Worm (Caenorhabditis elegans) whole organism, L4 larva: Measurements from ENCODE around the gene F28H7.3.

Experiments
- F44E2.7 ChIP-seq: fragments of 200-800 bp; sonication (Bioruptor generic); IDR thresholded peaks from 2 replicates; pipeline ENCODE4 v2.1.2; 2022; ENCODE audit warnings: missing genetic modification characterization, missing compliant biosample characterization
- ces-1 ChIP-seq: fragments of 150-350 bp; sonication (generic microtip); optimal IDR thresholded peaks from 4 replicates; lab custom pipeline; 2014; ENCODE audit warnings: missing biosample characterization, missing genetic modification reagents, missing genetic modification characterization
- skn-1 ChIP-seq: fragments of 150-350 bp; optimal IDR thresholded peaks from 2 replicates; lab custom pipeline; 2014; ENCODE audit warnings: missing biosample characterization, missing genetic modification characterization

DNA sequence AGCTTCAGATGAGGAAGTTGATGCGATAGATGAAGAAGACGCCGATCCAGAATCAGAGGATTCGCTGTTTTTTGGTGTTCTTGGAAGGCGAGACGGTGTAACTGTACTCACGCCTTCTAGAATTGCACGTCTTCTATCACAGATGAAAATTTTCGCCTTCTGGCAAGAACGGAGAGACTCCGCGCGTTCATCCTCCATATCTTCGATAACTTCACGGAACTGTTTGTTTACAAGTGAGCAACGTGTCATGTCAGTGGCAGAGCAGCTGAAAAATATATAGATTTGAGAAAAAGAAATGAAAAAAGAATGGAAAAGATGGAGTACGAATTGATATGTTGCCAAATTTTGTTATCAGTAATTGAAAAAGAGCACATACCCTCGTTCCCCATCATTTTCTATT lies 36.0 kb downstream of the F28H7.3 start:
- TF ChIP-seq skn-1 (tag; lab: Kevin White, UChicago) (no peak), ces-1 (GFP tag; lab: Kevin White, UChicago) (no peak), F44E2.7 (GFP tag; lab: Robert Waterston, UW) (no peak)
